Worm (Caenorhabditis elegans): ENCODE data around the gene grl-26.

DNA sequence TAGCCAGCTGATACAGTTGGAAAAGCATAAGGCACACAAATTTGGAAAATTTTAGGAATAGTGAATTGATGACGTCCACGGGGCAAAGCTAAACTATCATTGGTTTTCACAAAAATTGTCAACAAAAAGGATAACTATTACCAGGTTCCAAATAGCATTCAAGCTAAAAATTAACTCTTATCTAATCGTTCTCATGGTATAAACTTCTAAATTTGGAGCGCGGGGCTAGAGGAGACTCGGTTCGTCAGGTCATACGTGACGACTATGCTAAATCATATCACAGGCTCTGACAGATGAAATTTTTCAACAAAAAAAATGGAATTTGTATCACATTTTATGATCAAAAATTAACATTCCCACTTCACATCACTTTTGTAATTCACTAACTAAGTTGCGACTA lies 23.4 kb downstream of the grl-26 start:
- TF ChIP-seq ztf-11 (tag; optimal IDR thresholded peaks at IDR 0.05) (no peak), lin-13 (tag; optimal IDR thresholded peaks at IDR 0.05) (no peak), nhr-12 (tag; optimal IDR thresholded peaks at IDR 0.05) (no peak), unc-39 (tag; optimal IDR thresholded peaks at IDR 0.05) (no peak), lsy-2 (tag; optimal IDR thresholded peaks at IDR 0.05) (no peak), bed-3 (GFP tag; optimal IDR thresholded peaks at IDR 0.05) (no peak), mls-2 (tag; optimal IDR thresholded peaks at IDR 0.05) (no peak), unc-62 (GFP tag; optimal IDR thresholded peaks at IDR 0.05) (no peak), sptf-1 (tag; optimal IDR thresholded peaks at IDR 0.05) (no peak), mep-1 (tag; optimal IDR thresholded peaks at IDR 0.05) (no peak), elt-1 (tag; optimal IDR thresholded peaks at IDR 0.05; ENCODE audit: borderline replicate concordance, insufficient read depth) (no peak), cnd-1 (tag; optimal IDR thresholded peaks at IDR 0.05) (no peak), snpc-4 (tag; optimal IDR thresholded peaks at IDR 0.05) (no peak)
